Worm (Caenorhabditis elegans) whole organism, L3 larva: ENCODE data around the gene fbxa-98.
"Not testable (repeated sequence)": the region's sequence is repeated elsewhere in the genome, so short reads cannot be mapped to it uniquely, and the experiment has no call there.

Experiments
- R02D3.7 ChIP-seq: fragments of 150-350 bp; optimal IDR thresholded peaks from 2 replicates; lab custom pipeline; 2014; ENCODE audit warnings: missing biosample characterization, missing genetic modification characterization
- ZK546.5 ChIP-seq: sonication (generic microtip); optimal IDR thresholded peaks from 2 replicates; lab custom pipeline; 2017; ENCODE audit warnings: missing biosample characterization, missing genetic modification characterization
- ama-1 ChIP-seq: fragments of 150-350 bp; optimal IDR thresholded peaks from 2 replicates; lab custom pipeline; 2018
- ceh-28 ChIP-seq: fragments of 150-350 bp; optimal IDR thresholded peaks from 2 replicates; lab custom pipeline; 2014; ENCODE audit warnings: missing biosample characterization, missing genetic modification reagents, missing genetic modification characterization
- ceh-9 ChIP-seq: sonication (generic microtip); optimal IDR thresholded peaks from 2 replicates; lab custom pipeline; 2018; ENCODE audit warnings: missing biosample characterization, missing genetic modification characterization
- daf-12 ChIP-seq: fragments of 150-350 bp; optimal IDR thresholded peaks from 2 replicates; lab custom pipeline; 2014; ENCODE audit warnings: missing biosample characterization, missing genetic modification reagents, missing genetic modification characterization
- egl-27 ChIP-seq: sonication (generic microtip); optimal IDR thresholded peaks from 4 replicates; lab custom pipeline; 2017; ENCODE audit warnings: missing biosample characterization, missing genetic modification reagents, missing genetic modification characterization
- eor-1 ChIP-seq, 2 experiments: fragments of 150-350 bp; optimal IDR thresholded peaks; 2 replicates each; lab custom pipeline; 2014 to 2018; ENCODE audit warnings: missing biosample characterization in 2 of 2, missing genetic modification characterization in 2 of 2
- fkh-2 ChIP-seq: fragments of 150-350 bp; optimal IDR thresholded peaks from 2 replicates; lab custom pipeline; 2014; ENCODE audit warnings: missing biosample characterization, missing genetic modification reagents, missing genetic modification characterization
- hmg-11 ChIP-seq: sonication (generic microtip); optimal IDR thresholded peaks from 2 replicates; lab custom pipeline; 2016; ENCODE audit warnings: missing genetic modification characterization, missing compliant biosample characterization
- lin-39 ChIP-seq: fragments of 150-350 bp; optimal IDR thresholded peaks from 2 replicates; lab custom pipeline; 2018; ENCODE audit warnings: missing biosample characterization, missing genetic modification reagents, missing genetic modification characterization
- lsy-12 ChIP-seq: sonication (generic microtip); optimal IDR thresholded peaks from 2 replicates; lab custom pipeline; 2016; ENCODE audit warnings: mild to moderate bottlenecking, missing genetic modification characterization, missing compliant biosample characterization
- mdl-1 ChIP-seq: fragments of 150-350 bp; optimal IDR thresholded peaks from 2 replicates; lab custom pipeline; 2014; ENCODE audit warnings: missing biosample characterization, missing genetic modification characterization
- nfya-1 ChIP-seq: sonication (generic microtip); optimal IDR thresholded peaks from 2 replicates; lab custom pipeline; 2017; ENCODE audit warnings: missing genetic modification characterization, mild to moderate bottlenecking, missing compliant biosample characterization, antibody characterized with exemption, moderate library complexity; ENCODE audit not compliant: insufficient read depth
- nhr-11 ChIP-seq: fragments of 150-350 bp; optimal IDR thresholded peaks from 2 replicates; lab custom pipeline; 2014; ENCODE audit warnings: missing biosample characterization, missing genetic modification characterization
- nhr-12 ChIP-seq: fragments of 150-350 bp; optimal IDR thresholded peaks from 2 replicates; lab custom pipeline; 2014; ENCODE audit warnings: missing biosample characterization, missing genetic modification characterization
- nhr-237 ChIP-seq: fragments of 150-350 bp; optimal IDR thresholded peaks from 2 replicates; lab custom pipeline; 2014; ENCODE audit warnings: missing biosample characterization, missing genetic modification characterization
- nhr-25 ChIP-seq: sonication (generic microtip); optimal IDR thresholded peaks from 2 replicates; lab custom pipeline; 2017; ENCODE audit warnings: missing biosample characterization, missing genetic modification characterization
- nhr-28 ChIP-seq: fragments of 150-350 bp; optimal IDR thresholded peaks from 2 replicates; lab custom pipeline; 2014; ENCODE audit warnings: missing biosample characterization, missing genetic modification characterization
- nhr-43 ChIP-seq: sonication (generic microtip); optimal IDR thresholded peaks from 2 replicates; lab custom pipeline; 2016; ENCODE audit warnings: mild to moderate bottlenecking, missing genetic modification characterization, missing compliant biosample characterization; ENCODE audit not compliant: poor library complexity, severe bottlenecking
- nhr-77 ChIP-seq: fragments of 150-350 bp; optimal IDR thresholded peaks from 2 replicates; lab custom pipeline; 2014; ENCODE audit warnings: missing biosample characterization, missing genetic modification characterization
- pha-4 ChIP-seq: fragments of 150-350 bp; optimal IDR thresholded peaks from 2 replicates; lab custom pipeline; 2014; ENCODE audit warnings: missing biosample characterization, missing genetic modification reagents, missing genetic modification characterization
- pqm-1 ChIP-seq: fragments of 150-350 bp; optimal IDR thresholded peaks from 2 replicates; lab custom pipeline; 2017; ENCODE audit warnings: missing biosample characterization, missing genetic modification characterization, inconsistent platforms
- sea-2 ChIP-seq: fragments of 150-350 bp; sonication (generic microtip); optimal IDR thresholded peaks from 4 replicates; lab custom pipeline; 2014; ENCODE audit warnings: missing biosample characterization, missing genetic modification reagents, missing genetic modification characterization
- snpc-4 ChIP-seq: fragments of 150-350 bp; optimal IDR thresholded peaks from 2 replicates; lab custom pipeline; 2014; ENCODE audit warnings: missing biosample characterization, missing genetic modification characterization
- tbx-2 ChIP-seq: sonication (generic microtip); optimal IDR thresholded peaks from 2 replicates; lab custom pipeline; 2016; ENCODE audit warnings: mild to moderate bottlenecking, missing genetic modification characterization, missing compliant biosample characterization
- unc-39 ChIP-seq: sonication (generic microtip); optimal IDR thresholded peaks from 4 replicates; lab custom pipeline; 2017; ENCODE audit warnings: missing biosample characterization, missing genetic modification characterization
- zag-1 ChIP-seq: fragments of 150-350 bp; optimal IDR thresholded peaks from 2 replicates; lab custom pipeline; 2014; ENCODE audit warnings: missing biosample characterization, missing genetic modification characterization

The fbxa-98 gene

ce11 chrIV:13633165-13633564 is at the start of gene fbxa-98:
Gene fbxa-98, plus strand, starts transcription at chrIV:13633407.
- TF ChIP-seq ceh-9 (tag; lab: Kevin White, UChicago) (no peak), pqm-1 (no peak), R02D3.7 (tag; lab: Kevin White, UChicago) (no peak), unc-39 (tag; lab: Kevin White, UChicago) (no peak), pha-4 (tag; lab: Kevin White, UChicago) (no peak), hmg-11 (tag; lab: Kevin White, UChicago) (no peak), nhr-28 (tag; lab: Kevin White, UChicago) (no peak)

DNA sequence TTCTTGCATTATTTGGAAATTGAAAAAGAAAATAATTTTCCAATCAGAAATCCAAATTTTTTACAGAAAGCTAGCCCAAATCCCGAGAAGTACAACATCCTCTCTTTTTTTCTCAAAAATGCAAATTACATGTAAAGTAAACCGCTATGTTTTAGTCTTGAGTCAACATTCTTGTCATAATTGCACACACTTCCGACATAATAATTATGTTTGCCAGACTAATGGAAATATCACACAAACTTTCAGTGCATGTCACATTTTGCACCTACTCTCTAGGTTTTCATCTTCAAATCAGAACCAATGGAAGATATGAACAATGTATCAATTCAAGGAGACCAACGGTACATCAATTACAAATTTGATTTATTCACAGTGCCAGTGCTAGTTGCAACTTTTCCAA is 48.6 kb upstream of the fbxa-98 start, which contains the start of gene sru-11:
sru-11 (plus strand) TSS at position 301 of the 400 bp plus-strand sequence.
- TF ChIP-seq snpc-4 (tag; lab: Kevin White, UChicago): no peak
- no peak for TF ChIP-seq eor-1 (tag; optimal IDR thresholded peaks at IDR 0.05; lab: Kevin White, UChicago)
- no peak for TF ChIP-seq sea-2 (GFP tag; lab: Kevin White, UChicago)
- no peak for TF ChIP-seq nhr-12 (tag; lab: Kevin White, UChicago)
- no peak for TF ChIP-seq mdl-1 (tag; lab: Kevin White, UChicago)
- TF ChIP-seq egl-27 (tag; lab: Kevin White, UChicago): no peak
- TF ChIP-seq zag-1 (tag; lab: Kevin White, UChicago): no peak
- no peak for TF ChIP-seq nhr-77

DNA sequence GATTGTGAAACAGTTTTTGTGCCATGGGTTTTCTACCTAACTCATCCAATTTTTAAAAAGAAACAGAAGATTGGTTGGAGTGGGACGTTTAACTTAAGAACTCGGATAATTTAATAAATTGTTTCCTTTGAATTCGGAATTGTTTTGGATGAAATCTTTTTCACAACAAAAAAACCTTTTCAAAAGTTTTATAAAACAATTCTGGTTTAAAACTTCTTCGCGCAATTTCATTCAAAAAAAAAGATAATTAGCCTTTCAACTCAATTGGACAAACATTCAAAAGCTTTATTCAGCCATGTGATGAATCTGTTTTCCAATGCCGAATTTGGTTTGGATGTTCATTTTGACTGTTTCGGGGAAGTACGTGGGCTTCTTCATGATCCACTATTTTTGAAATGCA is 46.0 kb upstream of the fbxa-98 start, which contains the start of gene Y45F10B.12:
Y45F10B.12 (plus strand) TSS at position 301 of the 400 bp plus-strand sequence.
- TF ChIP-seq ama-1 (no peak), zag-1 (tag; lab: Kevin White, UChicago) (no peak), nhr-25 (tag; lab: Kevin White, UChicago) (no peak), lin-39 (tag; lab: Kevin White, UChicago) (no peak), daf-12 (tag; lab: Kevin White, UChicago) (no peak), tbx-2 (tag; lab: Kevin White, UChicago) (no peak), ceh-9 (tag; lab: Kevin White, UChicago) (no peak), nhr-12 (tag; lab: Kevin White, UChicago) (no peak)

DNA sequence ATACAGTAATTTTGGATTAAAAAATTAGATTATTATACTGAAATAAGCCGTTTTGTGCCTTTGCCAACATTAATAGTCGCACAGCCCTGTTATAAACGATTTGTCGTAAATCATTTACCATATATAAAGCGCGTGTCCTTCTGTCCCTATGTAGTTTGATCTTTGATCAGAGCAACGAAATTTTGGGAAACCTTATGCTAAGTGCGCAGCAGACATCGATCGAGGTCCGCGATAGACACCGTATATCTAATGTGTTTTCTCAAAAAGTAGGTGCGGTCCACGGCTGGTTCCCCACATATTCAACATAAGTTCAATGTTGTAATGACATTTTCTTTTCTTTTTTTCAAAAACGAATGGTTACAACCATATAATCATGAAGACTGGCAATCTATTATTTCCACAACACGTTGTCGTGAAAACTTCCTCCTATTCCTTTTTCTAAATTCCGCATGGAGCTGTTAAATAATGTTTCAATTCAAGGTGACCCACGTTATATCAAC is 44.6 kb upstream of the fbxa-98 start, which contains the start of gene sru-9:
sru-9 (plus strand) TSS at position 450 of the 500 bp plus-strand sequence.
- not testable (repeated sequence) for TF ChIP-seq tbx-2, hmg-11, nfya-1 (tag; lab: Kevin White, UChicago)

DNA sequence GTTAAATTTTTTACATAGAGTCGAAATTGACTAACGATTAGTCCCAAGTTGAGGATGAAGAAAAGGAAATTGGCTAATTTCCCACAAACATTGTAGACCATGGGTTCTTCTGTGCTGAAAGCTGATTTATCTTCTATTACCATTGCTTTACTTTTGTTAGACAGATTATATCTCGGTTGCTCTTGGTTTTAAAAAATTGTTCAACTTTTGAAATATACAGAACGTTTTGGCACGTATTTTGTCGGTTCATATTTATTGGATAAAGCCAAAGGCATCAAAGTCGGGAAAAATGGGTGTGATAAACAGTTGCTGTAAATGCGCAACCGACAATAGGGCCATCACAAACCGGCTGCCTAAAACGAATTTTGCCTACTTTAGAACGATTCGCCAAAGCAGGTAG is 41.6 kb upstream of the fbxa-98 start, which contains the start of gene tsp-5:
tsp-5 (minus strand) TSS at position 101 of the 400 bp plus-strand sequence.
- no peak for TF ChIP-seq ceh-28 (tag; lab: Kevin White, UChicago)
- no peak for TF ChIP-seq sea-2 (GFP tag; lab: Kevin White, UChicago)
- TF ChIP-seq egl-27 (tag; lab: Kevin White, UChicago): no peak
- no peak for TF ChIP-seq lsy-12
- TF ChIP-seq nhr-43 (tag; lab: Kevin White, UChicago): no peak
- TF ChIP-seq pqm-1: no peak
- TF ChIP-seq unc-39 (tag; lab: Kevin White, UChicago): no peak

- TF ChIP-seq ceh-9 (tag; lab: Kevin White, UChicago): no peak
- TF ChIP-seq ZK546.5 (tag; lab: Kevin White, UChicago): no peak
- TF ChIP-seq nhr-237 (tag; lab: Kevin White, UChicago): no peak
- TF ChIP-seq mdl-1 (tag; lab: Kevin White, UChicago): no peak
- TF ChIP-seq pqm-1: no peak
Observed at ce11 chrIV:13593351-13593750, 39.9 kb upstream of the fbxa-98 start, which contains the start of gene Y45F10B.3. Gene Y45F10B.3, plus strand, starts transcription at chrIV:13593651.

- not testable (repeated sequence) for TF ChIP-seq nhr-11; fkh-2 (tag; lab: Kevin White, UChicago); nhr-12 (tag; lab: Kevin White, UChicago)
- TF ChIP-seq, all 47 proteins: peak for 0; not testable (repeated sequence) for 47
Observed at ce11 chrIV:13597813-13598212, 35.4 kb upstream of the fbxa-98 start, which contains the start of gene Y45F10B.9. Gene Y45F10B.9, minus strand, starts transcription at chrIV:13597913.
